Fruit fly (Drosophila melanogaster) whole organism, pupa: Measurements from ENCODE around the gene CG13110.

Source experiments
- CG10348 ChIP-seq: fragments of 200-800 bp; sonication (Bioruptor generic); IDR thresholded peaks from 2 replicates; pipeline ENCODE4 v1.3.6; 2022; ENCODE audit warnings: missing biosample characterization, missing genetic modification characterization
- CG12605 ChIP-seq: fragments of 200-800 bp; sonication (Bioruptor generic); IDR thresholded peaks from 2 replicates; pipeline ENCODE4 v1.3.6; 2022; ENCODE audit warnings: missing biosample characterization, missing genetic modification characterization
- CG13204 ChIP-seq: fragments of 200-800 bp; sonication (Bioruptor generic); optimal IDR thresholded peaks from 2 replicates; lab custom pipeline; 2018; ENCODE audit warnings: missing biosample characterization, mild to moderate bottlenecking, missing genetic modification characterization, moderate library complexity
- CG14655 ChIP-seq: fragments of 200-800 bp; sonication (Bioruptor generic); optimal IDR thresholded peaks from 3 replicates; lab custom pipeline; 2017; ENCODE audit warnings: mild to moderate bottlenecking, missing biosample characterization, missing genetic modification reagents, missing genetic modification characterization
- CG15710 ChIP-seq: fragments of 200-800 bp; sonication (Bioruptor generic); optimal IDR thresholded peaks from 2 replicates; lab custom pipeline; 2018; ENCODE audit warnings: missing biosample characterization, mild to moderate bottlenecking, missing genetic modification characterization, moderate library complexity
- CG17806 ChIP-seq: fragments of 200-800 bp; sonication (Bioruptor generic); optimal IDR thresholded peaks from 2 replicates; lab custom pipeline; 2018; ENCODE audit warnings: missing biosample characterization, mild to moderate bottlenecking, missing genetic modification characterization, moderate library complexity
- CG32121 ChIP-seq: fragments of 200-800 bp; sonication (Bioruptor generic); IDR thresholded peaks from 2 replicates; pipeline ENCODE4 v1.3.6; 2022; ENCODE audit warnings: missing biosample characterization, missing genetic modification characterization
- CG34367 ChIP-seq: fragments of 200-800 bp; sonication (Bioruptor generic); optimal IDR thresholded peaks from 2 replicates; lab custom pipeline; 2018; ENCODE audit warnings: missing biosample characterization, mild to moderate bottlenecking, missing genetic modification characterization
- CG4496 ChIP-seq: fragments of 200-800 bp; sonication (Bioruptor generic); IDR thresholded peaks from 3 replicates; pipeline ENCODE4 v1.3.6; 2022; ENCODE audit warnings: missing biosample characterization, missing genetic modification characterization
- CG8159 ChIP-seq: fragments of 200-800 bp; sonication (Bioruptor generic); optimal IDR thresholded peaks from 3 replicates; lab custom pipeline; 2018; ENCODE audit warnings: missing biosample characterization, mild to moderate bottlenecking, missing genetic modification characterization, moderate library complexity
- CG8301 ChIP-seq: fragments of 200-800 bp; sonication (Bioruptor generic); optimal IDR thresholded peaks from 2 replicates; lab custom pipeline; 2018; ENCODE audit warnings: missing biosample characterization, mild to moderate bottlenecking, missing genetic modification characterization
- CG9948 ChIP-seq: fragments of 200-800 bp; sonication (Bioruptor generic); optimal IDR thresholded peaks from 2 replicates; lab custom pipeline; 2018; ENCODE audit warnings: missing biosample characterization, mild to moderate bottlenecking, missing genetic modification characterization, moderate library complexity
- D1 ChIP-seq: fragments of 200-800 bp; sonication (Bioruptor generic); optimal IDR thresholded peaks from 2 replicates; lab custom pipeline; 2018; ENCODE audit warnings: missing biosample characterization, mild to moderate bottlenecking, missing genetic modification characterization, moderate library complexity
- EcR ChIP-seq: fragments of 200-800 bp; sonication (Bioruptor generic); optimal IDR thresholded peaks from 3 replicates; lab custom pipeline; 2019; ENCODE audit warnings: missing biosample characterization, missing genetic modification characterization, mild to moderate bottlenecking, moderate library complexity, missing genetic modification reagents
- Ets98B ChIP-seq: fragments of 200-800 bp; sonication (Bioruptor generic); IDR thresholded peaks from 2 replicates; pipeline ENCODE4 v1.3.6; 2022; ENCODE audit warnings: missing biosample characterization, missing genetic modification characterization
- Pif1A ChIP-seq: fragments of 200-800 bp; sonication (Bioruptor generic); optimal IDR thresholded peaks from 3 replicates; lab custom pipeline; 2016; ENCODE audit warnings: missing biosample characterization, missing genetic modification characterization
- Pif1B ChIP-seq: fragments of 200-800 bp; sonication (Bioruptor generic); optimal IDR thresholded peaks from 3 replicates; lab custom pipeline; 2016; ENCODE audit warnings: missing biosample characterization, missing genetic modification characterization
- Snoo ChIP-seq: fragments of 200-800 bp; sonication (Bioruptor generic); optimal IDR thresholded peaks from 3 replicates; lab custom pipeline; 2017; ENCODE audit warnings: missing biosample characterization, mild to moderate bottlenecking, missing genetic modification characterization, inconsistent platforms
- fd96Ca ChIP-seq: fragments of 200-800 bp; sonication (Bioruptor generic); IDR thresholded peaks from 3 replicates; pipeline ENCODE4 v1.3.6; 2022; ENCODE audit warnings: missing biosample characterization, missing genetic modification characterization
- gl ChIP-seq: fragments of 200-800 bp; sonication (Bioruptor generic); optimal IDR thresholded peaks from 2 replicates; lab custom pipeline; 2018; ENCODE audit warnings: missing biosample characterization, mild to moderate bottlenecking, missing genetic modification characterization
- rn ChIP-seq: fragments of 200-800 bp; sonication (Bioruptor generic); IDR thresholded peaks from 2 replicates; pipeline ENCODE4 v1.3.6; 2022; ENCODE audit warnings: missing biosample characterization, missing genetic modification characterization

Gene CG13110

DNA sequence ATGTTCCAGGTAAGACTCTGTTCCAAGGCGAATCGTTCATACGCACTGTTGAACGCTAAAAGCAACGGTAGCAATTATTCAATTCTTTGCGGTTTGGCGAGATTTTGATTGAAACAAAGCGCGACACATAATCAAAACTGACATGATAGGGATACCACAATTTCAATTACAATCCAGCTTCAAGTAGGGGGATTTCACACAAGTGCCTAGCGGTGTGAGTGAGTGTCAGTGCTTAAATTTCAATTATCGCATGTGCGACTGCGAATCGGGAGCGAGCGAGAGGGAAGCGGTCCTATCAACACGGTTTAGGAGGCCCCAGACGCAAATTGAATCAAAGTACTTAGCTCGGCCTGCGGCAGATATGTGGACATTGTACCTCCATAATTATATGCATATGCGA is 11.4 kb upstream of the CG13110 start:
- TF ChIP-seq Pif1A (GFP tag; lab: Kevin White, UChicago): no peak
- TF ChIP-seq CG4496 (GFP tag; lab: Robert Waterston, UW): no peak
- no peak for TF ChIP-seq CG14655 (GFP tag; lab: Kevin White, UChicago)

DNA sequence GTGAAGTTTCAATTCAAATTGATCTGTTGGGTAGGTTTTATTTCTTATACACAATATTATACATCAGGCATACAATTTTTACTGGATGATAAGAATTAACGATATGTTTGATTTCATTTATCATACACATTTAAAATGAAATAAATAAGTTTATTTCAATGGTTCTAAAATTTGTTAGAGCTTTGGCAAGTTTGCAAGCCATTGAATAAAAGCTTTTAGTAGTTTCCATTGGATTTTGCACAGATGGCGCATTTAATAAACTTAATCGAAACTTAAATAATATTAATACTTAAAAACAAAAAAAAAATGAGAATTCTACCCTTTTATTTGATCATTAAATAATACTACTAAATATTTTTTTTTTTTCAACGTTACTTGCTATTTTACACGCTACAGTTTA is 8.3 kb upstream of the CG13110 start:
- TF ChIP-seq Pif1B (GFP tag; lab: Kevin White, UChicago) (no peak), rn (GFP tag; lab: Robert Waterston, UW) (no peak), CG9948 (tag; lab: Kevin White, UChicago) (no peak), CG12605 (no peak), CG4496 (GFP tag; lab: Robert Waterston, UW) (no peak), Ets98B (no peak)
- TF ChIP-seq, all 21 proteins: peak for 0

DNA sequence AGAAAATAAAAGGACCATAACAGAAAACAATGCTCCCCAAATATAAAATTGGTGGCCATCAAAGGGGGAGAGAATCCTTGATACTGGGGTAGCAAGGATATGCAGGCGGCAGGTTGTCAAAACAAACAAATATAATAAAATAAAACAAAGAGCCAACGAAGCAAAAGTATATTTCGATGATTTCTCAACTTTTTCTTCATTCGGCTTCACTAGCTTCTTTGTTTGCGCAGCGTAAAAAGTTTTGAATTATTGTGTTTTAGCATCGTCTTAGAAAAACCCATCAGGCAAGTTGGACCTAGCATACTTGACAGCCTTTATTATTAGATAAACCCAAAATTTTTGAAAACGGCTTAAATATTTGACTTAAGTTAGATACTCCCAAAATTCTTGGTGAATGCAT is 7.7 kb upstream of the CG13110 start, which contains the start of gene CG3748:
Gene CG3748, plus strand, starts transcription at position 301 of the 400 bp plus-strand sequence.
- no peak for TF ChIP-seq D1 (tag; lab: Kevin White, UChicago)
- TF ChIP-seq EcR: no peak
- no peak for TF ChIP-seq rn (GFP tag; lab: Robert Waterston, UW)
- no peak for TF ChIP-seq CG9948 (tag; lab: Kevin White, UChicago)
- no peak for TF ChIP-seq CG34367 (tag; lab: Kevin White, UChicago)
- no peak for TF ChIP-seq CG4496 (GFP tag; lab: Robert Waterston, UW)
- TF ChIP-seq CG17806 (tag; lab: Kevin White, UChicago): no peak
- TF ChIP-seq CG8159: no peak
- TF ChIP-seq CG8301: no peak
- TF ChIP-seq CG14655 (GFP tag; lab: Kevin White, UChicago): no peak
- no peak for TF ChIP-seq CG32121 (GFP tag; lab: Robert Waterston, UW)
- no peak for TF ChIP-seq CG13204 (GFP tag; lab: Kevin White, UChicago)
- TF ChIP-seq CG12605: no peak
- TF ChIP-seq Snoo: no peak
- TF ChIP-seq fd96Ca (GFP tag; lab: Robert Waterston, UW): no peak
- no peak for TF ChIP-seq CG10348 (GFP tag; lab: Robert Waterston, UW)
- TF ChIP-seq Pif1B (GFP tag; lab: Kevin White, UChicago): no peak
- no peak for TF ChIP-seq Ets98B
- no peak for TF ChIP-seq CG15710 (tag; lab: Kevin White, UChicago)

DNA sequence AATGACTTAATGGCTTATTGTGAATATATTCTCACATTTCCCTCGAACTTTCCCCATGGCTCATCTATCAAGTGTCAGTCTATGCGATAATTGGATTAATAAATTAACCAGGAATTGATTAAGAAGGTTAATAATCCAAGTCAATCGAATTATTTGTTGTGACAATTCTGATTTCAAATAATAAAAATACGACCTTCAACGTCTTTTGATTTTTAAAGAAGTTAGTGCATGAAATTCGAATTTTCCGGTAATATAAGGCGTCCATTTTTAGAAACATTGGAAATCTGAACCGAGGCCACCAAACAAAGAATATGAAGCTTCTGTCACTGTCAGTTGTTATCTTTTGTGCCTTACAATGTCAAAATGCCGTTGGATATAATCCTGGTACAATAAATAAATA is 1.0 kb upstream of the CG13110 start, which contains the start of gene CG43350:
Gene CG43350, plus strand, starts transcription at position 301 of the 400 bp plus-strand sequence.
- TF ChIP-seq Pif1B (GFP tag; lab: Kevin White, UChicago) (no peak), Ets98B (no peak), Pif1A (GFP tag; lab: Kevin White, UChicago) (no peak), CG8301 (no peak), fd96Ca (GFP tag; lab: Robert Waterston, UW) (no peak), rn (GFP tag; lab: Robert Waterston, UW) (no peak), CG13204 (GFP tag; lab: Kevin White, UChicago) (no peak), Snoo (no peak), CG9948 (tag; lab: Kevin White, UChicago) (no peak), CG4496 (GFP tag; lab: Robert Waterston, UW) (no peak), CG15710 (tag; lab: Kevin White, UChicago) (no peak), D1 (tag; lab: Kevin White, UChicago) (no peak), gl (tag; lab: Kevin White, UChicago) (no peak), CG12605 (no peak), CG32121 (GFP tag; lab: Robert Waterston, UW) (no peak), CG8159 (no peak)
- TF ChIP-seq, all 21 proteins: peak for 0

DNA sequence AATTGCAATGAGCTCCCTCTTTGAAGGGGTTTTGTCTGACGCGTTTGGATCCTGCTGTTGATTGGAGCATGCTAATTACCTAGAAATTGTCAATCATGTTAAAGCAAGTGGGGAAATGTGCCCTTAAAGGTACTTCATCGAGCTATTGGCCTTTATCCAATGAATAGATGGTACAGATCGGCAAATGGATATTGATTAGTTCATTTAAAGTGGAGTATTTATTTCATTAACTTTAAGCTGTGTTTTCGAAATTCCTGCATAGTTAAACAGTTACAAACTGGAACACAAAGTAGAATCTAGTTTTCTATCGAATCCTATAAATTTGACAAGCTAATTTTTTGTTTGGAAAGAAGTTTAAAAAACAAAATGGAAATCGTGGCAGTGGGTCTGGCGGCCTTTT is 17.1 kb downstream of the CG13110 start, which contains the start of gene CG34181:
Gene CG34181, plus strand, starts transcription at position 301 of the 400 bp plus-strand sequence.
- TF ChIP-seq CG4496 (GFP tag; lab: Robert Waterston, UW) (no peak), Snoo (no peak), D1 (tag; lab: Kevin White, UChicago) (no peak), CG9948 (tag; lab: Kevin White, UChicago) (no peak), gl (tag; lab: Kevin White, UChicago) (no peak), CG32121 (GFP tag; lab: Robert Waterston, UW) (no peak), CG15710 (tag; lab: Kevin White, UChicago) (no peak), fd96Ca (GFP tag; lab: Robert Waterston, UW) (no peak), CG13204 (GFP tag; lab: Kevin White, UChicago) (no peak), CG8301 (no peak), CG10348 (GFP tag; lab: Robert Waterston, UW) (no peak), rn (GFP tag; lab: Robert Waterston, UW) (no peak)

DNA sequence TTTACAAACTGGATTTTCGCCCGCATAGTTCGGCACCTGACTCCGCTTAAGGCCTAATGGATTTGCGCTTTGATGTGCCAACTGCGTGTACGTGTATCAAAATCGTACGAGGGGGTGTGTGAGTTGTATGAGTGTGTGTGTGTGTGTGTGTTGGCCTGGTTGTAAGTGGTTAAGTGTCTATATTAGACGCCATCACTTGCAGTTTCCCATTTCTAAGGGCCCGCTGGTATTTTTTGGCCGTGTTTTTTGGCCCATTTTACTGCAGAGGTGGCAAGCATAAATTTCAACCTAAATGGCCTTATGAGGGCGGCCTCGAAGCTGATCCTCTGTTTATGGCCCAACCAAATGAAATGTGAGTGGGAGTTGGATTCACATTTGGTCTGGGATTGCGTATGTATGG is 19.5 kb downstream of the CG13110 start:
- TF ChIP-seq CG12605 (no peak), D1 (tag; lab: Kevin White, UChicago) (no peak), CG14655 (GFP tag; lab: Kevin White, UChicago) (no peak), CG10348 (GFP tag; lab: Robert Waterston, UW) (no peak), Snoo (no peak), fd96Ca (GFP tag; lab: Robert Waterston, UW) (no peak), Pif1A (GFP tag; lab: Kevin White, UChicago) (no peak), CG8301 (no peak), CG15710 (tag; lab: Kevin White, UChicago) (no peak), CG8159 (no peak), Ets98B (no peak), CG34367 (tag; lab: Kevin White, UChicago) (no peak), EcR (no peak), CG17806 (tag; lab: Kevin White, UChicago) (no peak), CG4496 (GFP tag; lab: Robert Waterston, UW) (no peak)
